Worm (Caenorhabditis elegans): ENCODE results near the gene nlp-17.

Gene nlp-17

ce11 chrIV:13512112-13512569, 6.6 kb upstream of the nlp-17 start, which contains the start of gene puf-3 (continued):
- TF ChIP-seq madf-6 (GFP tag; IDR thresholded peaks at IDR 0.05): peak; percentile 99
- no peak; the same call in 1 of the 2 replicates for TF ChIP-seq zfh-2 (GFP tag; conservative IDR thresholded peaks at IDR 0.05)
- no peak for TF ChIP-seq B0035.1 (tag; optimal IDR thresholded peaks at IDR 0.05)
- TF ChIP-seq athp-1 (tag; optimal IDR thresholded peaks at IDR 0.05): peak; percentile 20
- TF ChIP-seq Y53G8AR.9 (GFP tag; conservative IDR thresholded peaks at IDR 0.05): peak; percentile 84
- TF ChIP-seq lin-35 (GFP tag; optimal IDR thresholded peaks at IDR 0.05): peak in 1 of 3 experiments; percentile 39
- TF ChIP-seq nfya-2 (GFP tag; IDR thresholded peaks at IDR 0.05): no peak

- TF ChIP-seq F33H1.4 (GFP tag; IDR thresholded peaks at IDR 0.05) (0 out of 2 replicates have a peak, but pooled peaks have one; percentile 20), F49E8.2 (tag; optimal IDR thresholded peaks at IDR 0.05; ENCODE audit: insufficient read depth) (peak; percentile 66), Y56A3A.18 (GFP tag; IDR thresholded peaks at IDR 0.05) (peak; percentile 14; the same call in 1 of the 2 replicates), bed-1 (GFP tag; IDR thresholded peaks at IDR 0.05) (no peak), T26A5.8 (tag; optimal IDR thresholded peaks at IDR 0.05) (no peak), Y67H2A.10 (GFP tag; conservative IDR thresholded peaks at IDR 0.05) (no peak), B0261.1 (tag; optimal IDR thresholded peaks at IDR 0.05) (no peak), fkh-3 (tag; optimal IDR thresholded peaks at IDR 0.05) (no peak), repo-1 (tag; optimal IDR thresholded peaks at IDR 0.05) (no peak), ztf-22 (GFP tag; optimal IDR thresholded peaks at IDR 0.05) (no peak), F55B11.4 (tag; optimal IDR thresholded peaks at IDR 0.05; ENCODE audit: borderline replicate concordance, insufficient read depth) (no peak), unc-130 (GFP tag; optimal IDR thresholded peaks at IDR 0.05) (no peak), dpff-1 (tag; optimal IDR thresholded peaks at IDR 0.05) (no peak), ztf-26 (tag; optimal IDR thresholded peaks at IDR 0.05) (no peak), xnd-1 (tag; optimal IDR thresholded peaks at IDR 0.05) (peak; percentile 48), K12H6.12 (tag; optimal IDR thresholded peaks at IDR 0.05) (no peak), ztf-25 (GFP tag; IDR thresholded peaks at IDR 0.05) (0 out of 2 replicates have a peak, but pooled peaks have one; percentile 27), F22D6.2 (tag; optimal IDR thresholded peaks at IDR 0.05) (no peak), F10E7.11 (tag; optimal IDR thresholded peaks at IDR 0.05) (peak; percentile 30), ceh-79 (tag; optimal IDR thresholded peaks at IDR 0.05) (no peak), madf-10 (tag; optimal IDR thresholded peaks at IDR 0.05) (no peak), aptf-2 (GFP tag; conservative IDR thresholded peaks at IDR 0.05) (no peak), rcor-1 (GFP tag; IDR thresholded peaks at IDR 0.05) (peak; percentile 44), tlf-1 (GFP tag; optimal IDR thresholded peaks at IDR 0.05) (peak; percentile 31), Y53F4B.3 (GFP tag; IDR thresholded peaks at IDR 0.05) (no peak), ztf-3 (GFP tag; optimal IDR thresholded peaks at IDR 0.05) (no peak), lsl-1 (GFP tag; optimal IDR thresholded peaks at IDR 0.05) (no peak), akir-1 (GFP tag; optimal IDR thresholded peaks at IDR 0.05) (no peak), snpc-4 (GFP tag; optimal IDR thresholded peaks at IDR 0.05) (peak; percentile 40), snpc-4 (tag; optimal IDR thresholded peaks at IDR 0.05) (peak in 1 of 4 experiments; percentile 83), Y79H2A.3 (GFP tag; conservative IDR thresholded peaks at IDR 0.05) (peak; percentile 87), D2030.7 (GFP tag; IDR thresholded peaks at IDR 0.05) (peak; percentile 63), nfya-1 (tag; optimal IDR thresholded peaks at IDR 0.05; ENCODE audit: borderline replicate concordance, insufficient read depth) (no peak), mxl-1 (tag; optimal IDR thresholded peaks at IDR 0.05) (no peak), athp-1 (tag; optimal IDR thresholded peaks at IDR 0.05) (peak; percentile 61), hlh-26 (GFP tag; conservative IDR thresholded peaks at IDR 0.05) (no peak), hsf-1 (GFP tag; IDR thresholded peaks at IDR 0.05) (peak; percentile 76), F37B4.10 (GFP tag; IDR thresholded peaks at IDR 0.05) (no peak), ama-1 (optimal IDR thresholded peaks at IDR 0.05) (no peak), ama-1 (GFP tag; optimal IDR thresholded peaks at IDR 0.05) (no peak), hmg-1.2 (GFP tag; IDR thresholded peaks at IDR 0.05) (peak; percentile 24; the same call in 1 of the 2 replicates), ztf-18 (tag; optimal IDR thresholded peaks at IDR 0.05) (peak; percentile 33)
Observed at ce11 chrIV:13510049-13510448, 4.5 kb upstream of the nlp-17 start.

All from whole organism, young adult.